Worm (Caenorhabditis elegans) whole organism, mixed stage, embryonic: ENCODE measurements around the gene K07D4.6.

Experiments used
- M03D4.4 ChIP-seq: sonication (generic microtip); optimal IDR thresholded peaks from 2 replicates; lab custom pipeline; 2017; ENCODE audit warnings: mild to moderate bottlenecking, missing genetic modification characterization, missing compliant biosample characterization
- blmp-1 ChIP-seq: fragments of 150-350 bp; optimal IDR thresholded peaks from 2 replicates; lab custom pipeline; 2014; ENCODE audit warnings: missing biosample characterization, missing genetic modification characterization
- ceh-39 ChIP-seq: fragments of 150-350 bp; optimal IDR thresholded peaks from 2 replicates; lab custom pipeline; 2014; ENCODE audit warnings: missing biosample characterization, missing genetic modification characterization
- ceh-43 ChIP-seq: fragments of 200-800 bp; sonication (Bioruptor generic); optimal IDR thresholded peaks from 2 replicates; lab custom pipeline; 2018; ENCODE audit warnings: mild to moderate bottlenecking, missing genetic modification characterization, moderate library complexity, missing compliant biosample characterization
- ceh-83 ChIP-seq: fragments of 200-800 bp; sonication (Bioruptor generic); optimal IDR thresholded peaks from 2 replicates; lab custom pipeline; 2018; ENCODE audit warnings: mild to moderate bottlenecking, missing genetic modification characterization, missing compliant biosample characterization
- ces-1 ChIP-seq: fragments of 150-350 bp; optimal IDR thresholded peaks from 2 replicates; lab custom pipeline; 2014; ENCODE audit warnings: missing biosample characterization, missing genetic modification reagents, missing genetic modification characterization
- drap-1 ChIP-seq: fragments of 200-800 bp; sonication (Bioruptor generic); optimal IDR thresholded peaks from 3 replicates; lab custom pipeline; 2018; ENCODE audit warnings: mild to moderate bottlenecking, missing genetic modification characterization, missing compliant biosample characterization
- elt-3 ChIP-seq: fragments of 150-350 bp; optimal IDR thresholded peaks from 2 replicates; lab custom pipeline; 2014; ENCODE audit warnings: missing biosample characterization, missing genetic modification characterization
- flh-1 ChIP-seq: fragments of 200-800 bp; sonication (Bioruptor generic); optimal IDR thresholded peaks from 2 replicates; lab custom pipeline; 2018; ENCODE audit warnings: mild to moderate bottlenecking, missing genetic modification characterization, moderate library complexity, missing compliant biosample characterization
- ham-2 ChIP-seq: fragments of 200-800 bp; sonication (Bioruptor generic); optimal IDR thresholded peaks from 2 replicates; lab custom pipeline; 2018; ENCODE audit warnings: mild to moderate bottlenecking, missing genetic modification characterization, missing compliant biosample characterization
- hlh-1 ChIP-seq: fragments of 150-350 bp; optimal IDR thresholded peaks from 2 replicates; lab custom pipeline; 2014; ENCODE audit warnings: missing biosample characterization, missing genetic modification reagents, missing genetic modification characterization
- lin-13 ChIP-seq: fragments of 150-350 bp; optimal IDR thresholded peaks from 2 replicates; lab custom pipeline; 2014; ENCODE audit warnings: missing biosample characterization, missing genetic modification characterization
- lin-32 ChIP-seq: fragments of 200-800 bp; sonication (Bioruptor generic); optimal IDR thresholded peaks from 2 replicates; lab custom pipeline; 2018; ENCODE audit warnings: mild to moderate bottlenecking, missing genetic modification characterization, missing compliant biosample characterization
- mab-5 ChIP-seq: fragments of 150-350 bp; optimal IDR thresholded peaks from 2 replicates; lab custom pipeline; 2014; ENCODE audit warnings: missing biosample characterization, missing genetic modification characterization
- mep-1 ChIP-seq: fragments of 150-350 bp; optimal IDR thresholded peaks from 2 replicates; lab custom pipeline; 2017; ENCODE audit warnings: missing biosample characterization, missing genetic modification reagents, missing genetic modification characterization, inconsistent platforms
- mls-2 ChIP-seq: sonication (generic microtip); optimal IDR thresholded peaks from 2 replicates; lab custom pipeline; 2016; ENCODE audit warnings: mild to moderate bottlenecking, missing genetic modification characterization, moderate library complexity, missing compliant biosample characterization
- nhr-12 ChIP-seq: fragments of 150-350 bp; optimal IDR thresholded peaks from 2 replicates; lab custom pipeline; 2014; ENCODE audit warnings: missing biosample characterization, missing genetic modification characterization
- nhr-2 ChIP-seq: fragments of 150-350 bp; optimal IDR thresholded peaks from 2 replicates; lab custom pipeline; 2014; ENCODE audit warnings: missing biosample characterization, missing genetic modification characterization
- nhr-237 ChIP-seq: fragments of 150-350 bp; optimal IDR thresholded peaks from 2 replicates; lab custom pipeline; 2014; ENCODE audit warnings: missing biosample characterization, missing genetic modification characterization
- nhr-28 ChIP-seq: fragments of 150-350 bp; optimal IDR thresholded peaks from 2 replicates; lab custom pipeline; 2014; ENCODE audit warnings: missing biosample characterization, missing genetic modification characterization
- nhr-76 ChIP-seq: sonication (generic microtip); optimal IDR thresholded peaks from 2 replicates; lab custom pipeline; 2017; ENCODE audit warnings: missing biosample characterization, missing genetic modification characterization
- pha-4 ChIP-seq: fragments of 150-350 bp; optimal IDR thresholded peaks from 2 replicates; lab custom pipeline; 2018; ENCODE audit warnings: missing biosample characterization, missing genetic modification reagents, missing genetic modification characterization
- sem-2 ChIP-seq: fragments of 200-800 bp; sonication (Bioruptor generic); optimal IDR thresholded peaks from 2 replicates; lab custom pipeline; 2018; ENCODE audit warnings: mild to moderate bottlenecking, missing genetic modification characterization, missing compliant biosample characterization
- snpc-4 ChIP-seq: fragments of 150-350 bp; optimal IDR thresholded peaks from 2 replicates; lab custom pipeline; 2014; ENCODE audit warnings: missing biosample characterization, missing genetic modification characterization
- sptf-1 ChIP-seq: sonication (generic microtip); optimal IDR thresholded peaks from 2 replicates; lab custom pipeline; 2017; ENCODE audit warnings: mild to moderate bottlenecking, missing genetic modification characterization, moderate library complexity, missing compliant biosample characterization
- tbx-8 ChIP-seq: fragments of 200-800 bp; sonication (Bioruptor generic); optimal IDR thresholded peaks from 2 replicates; lab custom pipeline; 2018; ENCODE audit warnings: mild to moderate bottlenecking, missing genetic modification characterization, moderate library complexity, missing compliant biosample characterization
- unc-120 ChIP-seq: sonication (generic microtip); optimal IDR thresholded peaks from 2 replicates; lab custom pipeline; 2017; ENCODE audit warnings: missing genetic modification characterization, missing compliant biosample characterization; ENCODE audit not compliant: poor library complexity, severe bottlenecking
- unc-39 ChIP-seq: fragments of 150-350 bp; optimal IDR thresholded peaks from 2 replicates; lab custom pipeline; 2014; ENCODE audit warnings: missing biosample characterization, missing genetic modification characterization
- unc-62 ChIP-seq: fragments of 150-350 bp; optimal IDR thresholded peaks from 2 replicates; lab custom pipeline; 2014; ENCODE audit warnings: missing biosample characterization, missing genetic modification reagents, missing genetic modification characterization
- zip-8 ChIP-seq: fragments of 150-350 bp; optimal IDR thresholded peaks from 2 replicates; lab custom pipeline; 2014; ENCODE audit warnings: missing biosample characterization, missing genetic modification characterization
- ztf-11 ChIP-seq: fragments of 150-350 bp; optimal IDR thresholded peaks from 2 replicates; lab custom pipeline; 2014; ENCODE audit warnings: missing biosample characterization, missing genetic modification characterization

The K07D4.6 gene

ce11 chrII:4038541-4038940 is 20.0 kb upstream of the K07D4.6 start, which contains the start of gene pqn-48:
TSS of gene pqn-48 (plus strand) at chrII:4038884.
- TF ChIP-seq ztf-11 (tag; lab: Kevin White, UChicago), result no peak
- TF ChIP-seq hlh-1, result peak; percentile 32
- no peak for TF ChIP-seq lin-13 (tag; lab: Kevin White, UChicago)
- TF ChIP-seq unc-120 (tag; lab: Kevin White, UChicago), result peak; percentile 49

ce11 chrII:4032293-4032692 is 13.8 kb upstream of the K07D4.6 start, which contains the start of gene K07D4.4:
TSS of gene K07D4.4 (minus strand) at chrII:4032393.
- no peak for TF ChIP-seq blmp-1 (tag; lab: Kevin White, UChicago)
- TF ChIP-seq unc-120 (tag; lab: Kevin White, UChicago), result no peak
- no peak for TF ChIP-seq sem-2 (GFP tag; lab: Kevin White, UChicago)
- TF ChIP-seq ceh-43, result no peak

- TF ChIP-seq flh-1 (GFP tag; lab: Kevin White, UChicago) (no peak), ces-1 (GFP tag; lab: Kevin White, UChicago) (no peak), hlh-1 (no peak), ceh-83 (no peak), ceh-39 (tag; lab: Kevin White, UChicago) (no peak), ham-2 (GFP tag; lab: Kevin White, UChicago) (no peak), mab-5 (no peak), nhr-12 (tag; lab: Kevin White, UChicago) (no peak), tbx-8 (GFP tag; lab: Kevin White, UChicago) (no peak), lin-13 (tag; lab: Kevin White, UChicago) (no peak), nhr-2 (no peak), mls-2 (tag; lab: Kevin White, UChicago) (no peak), M03D4.4 (no peak), lin-32 (GFP tag; lab: Kevin White, UChicago) (no peak), sptf-1 (tag; lab: Kevin White, UChicago) (no peak), pha-4 (tag; lab: Kevin White, UChicago) (no peak), nhr-28 (tag; lab: Kevin White, UChicago) (no peak)
Observed at ce11 chrII:4028276-4028675, 9.8 kb upstream of the K07D4.6 start, which contains the start of gene K07D4.9. TSS of gene K07D4.9 (plus strand) at chrII:4028576.

ce11 chrII:4025462-4025861 is 6.9 kb upstream of the K07D4.6 start, which contains the start of gene K07D4.5:
TSS of gene K07D4.5 (minus strand) at chrII:4025562.
- TF ChIP-seq nhr-76 (tag; lab: Kevin White, UChicago) (no peak), nhr-28 (tag; lab: Kevin White, UChicago) (no peak), nhr-237 (tag; lab: Kevin White, UChicago) (no peak), flh-1 (GFP tag; lab: Kevin White, UChicago) (no peak), ham-2 (GFP tag; lab: Kevin White, UChicago) (no peak), ztf-11 (tag; lab: Kevin White, UChicago) (no peak), unc-62 (GFP tag; lab: Kevin White, UChicago) (no peak), zip-8 (no peak), lin-13 (tag; lab: Kevin White, UChicago) (no peak)

- TF ChIP-seq nhr-12 (tag; lab: Kevin White, UChicago), result no peak
- TF ChIP-seq pha-4 (tag; lab: Kevin White, UChicago), result no peak
- TF ChIP-seq nhr-2, result no peak
- TF ChIP-seq lin-32 (GFP tag; lab: Kevin White, UChicago), result no peak
- TF ChIP-seq unc-39 (tag; lab: Kevin White, UChicago), result no peak
- no peak for TF ChIP-seq snpc-4
- TF ChIP-seq flh-1 (GFP tag; lab: Kevin White, UChicago), result no peak
- no peak for TF ChIP-seq mep-1 (tag; lab: Kevin White, UChicago)
- no peak for TF ChIP-seq elt-3
- TF ChIP-seq ztf-11 (tag; lab: Kevin White, UChicago), result no peak
- TF ChIP-seq ceh-39 (tag; lab: Kevin White, UChicago), result no peak
- no peak for TF ChIP-seq ceh-83
- no peak for TF ChIP-seq M03D4.4
Observed at ce11 chrII:4011518-4011917, 7.0 kb downstream of the K07D4.6 start.

ce11 chrII:4007972-4008371 is 10.5 kb downstream of the K07D4.6 start:
- TF ChIP-seq nhr-237 (tag; lab: Kevin White, UChicago) (no peak), drap-1 (GFP tag; lab: Kevin White, UChicago) (no peak), snpc-4 (no peak), nhr-76 (tag; lab: Kevin White, UChicago) (no peak), unc-62 (GFP tag; lab: Kevin White, UChicago) (no peak), blmp-1 (tag; lab: Kevin White, UChicago) (no peak), unc-120 (tag; lab: Kevin White, UChicago) (no peak), unc-39 (tag; lab: Kevin White, UChicago) (no peak), elt-3 (no peak), ceh-83 (no peak)
